4 worm cellular contexts compared by ENCODE assay signal in genomic region chrIV:3291977-3292561, ce11.
TF ChIP-seq lines count a peak whose summit lies in the region.

Gene W08E12.8 (plus strand): TSS chrIV:3292371.

TF ChIP-seq in whole organism, L1 larva, 84 proteins besides CTCF, POLR2A, EP300 and RAD21:
- peak; percentile 26 for TF ChIP-seq blmp-1 (tag; optimal IDR thresholded peaks at IDR 0.05; lab: Kevin White, UChicago)
- TF ChIP-seq elt-3 (tag; optimal IDR thresholded peaks at IDR 0.05; lab: Kevin White, UChicago): no peak
- TF ChIP-seq nhr-85 (tag; lab: Kevin White, UChicago): peak; percentile 70
- TF ChIP-seq swsn-7 (tag; optimal IDR thresholded peaks at IDR 0.05; lab: Kevin White, UChicago): no peak
- no peak for TF ChIP-seq egl-27 (tag; optimal IDR thresholded peaks at IDR 0.05; lab: Kevin White, UChicago)
- TF ChIP-seq snu-23 (GFP tag; optimal IDR thresholded peaks at IDR 0.05; lab: Kevin White, UChicago): peak; percentile 5

TF ChIP-seq in whole organism, L3 larva, 47 proteins besides CTCF, POLR2A, EP300 and RAD21:
- TF ChIP-seq eor-1 (tag; optimal IDR thresholded peaks at IDR 0.05; lab: Kevin White, UChicago): no peak
- peak; percentile 62 for TF ChIP-seq nhr-25 (tag; optimal IDR thresholded peaks at IDR 0.05; lab: Kevin White, UChicago)
- no peak for TF ChIP-seq fkh-2 (tag; optimal IDR thresholded peaks at IDR 0.05; lab: Kevin White, UChicago)
- no peak for TF ChIP-seq daf-12 (tag; optimal IDR thresholded peaks at IDR 0.05; lab: Kevin White, UChicago)
- TF ChIP-seq nhr-11 (tag; optimal IDR thresholded peaks at IDR 0.05; lab: Kevin White, UChicago): no peak
- TF ChIP-seq mml-1 (tag; optimal IDR thresholded peaks at IDR 0.05; lab: Kevin White, UChicago): no peak

TF ChIP-seq in whole organism, L4 larva, 104 proteins besides CTCF, POLR2A, EP300 and RAD21:
- TF ChIP-seq vab-7 (GFP tag; IDR thresholded peaks at IDR 0.05; lab: Robert Waterston, UW): no peak
- TF ChIP-seq gei-8 (GFP tag; optimal IDR thresholded peaks at IDR 0.05; lab: Kevin White, UChicago): no peak
- TF ChIP-seq mxl-3 (GFP tag; optimal IDR thresholded peaks at IDR 0.05; lab: Kevin White, UChicago): peak; percentile 6
- no peak for TF ChIP-seq ctbp-1 (GFP tag; IDR thresholded peaks at IDR 0.05; lab: Robert Waterston, UW)
- no peak for TF ChIP-seq ces-1 (GFP tag; optimal IDR thresholded peaks at IDR 0.05; lab: Kevin White, UChicago)
- no peak for TF ChIP-seq snpc-4 (tag; optimal IDR thresholded peaks at IDR 0.05; lab: Kevin White, UChicago)
- no peak for TF ChIP-seq madf-9 (GFP tag; conservative IDR thresholded peaks at IDR 0.05; lab: Robert Waterston, UW)
- TF ChIP-seq unc-62 (GFP tag; optimal IDR thresholded peaks at IDR 0.05 in 1 of 2; lab: Kevin White, UChicago): no peak
- no peak for TF ChIP-seq unc-62 (tag; optimal IDR thresholded peaks at IDR 0.05; lab: Kevin White, UChicago)
- no peak for TF ChIP-seq ceh-32 (tag; optimal IDR thresholded peaks at IDR 0.05; lab: Kevin White, UChicago; ENCODE audit: poor library complexity)
- no peak for TF ChIP-seq nhr-42 (GFP tag; IDR thresholded peaks at IDR 0.05; lab: Robert Waterston, UW)
- TF ChIP-seq hlh-30 (tag; optimal IDR thresholded peaks at IDR 0.05; lab: Kevin White, UChicago; ENCODE audit: insufficient read depth): peak; percentile 58
- peak; percentile 66 for TF ChIP-seq set-16 (GFP tag; IDR thresholded peaks at IDR 0.05; lab: Robert Waterston, UW)
- TF ChIP-seq pha-4 (GFP tag; IDR thresholded peaks at IDR 0.05; lab: Robert Waterston, UW): no peak
- no peak for TF ChIP-seq pha-4 (tag; optimal IDR thresholded peaks at IDR 0.05; lab: Kevin White, UChicago)
- peak; percentile 3 for TF ChIP-seq hlh-11 (tag; optimal IDR thresholded peaks at IDR 0.05; lab: Kevin White, UChicago)
- no peak for TF ChIP-seq mxl-2 (GFP tag; conservative IDR thresholded peaks at IDR 0.05; lab: Robert Waterston, UW)
TF ChIP-seq in whole organism, L4 larva: peak in this region for 4.

TF ChIP-seq in whole organism, young adult, 124 proteins besides CTCF, POLR2A, EP300 and RAD21:
- no peak for TF ChIP-seq ceh-100 (GFP tag; IDR thresholded peaks at IDR 0.05; lab: Robert Waterston, UW)
- no peak for TF ChIP-seq ceh-27 (GFP tag; optimal IDR thresholded peaks at IDR 0.05; lab: Kevin White, UChicago)
- no peak for TF ChIP-seq tbp1 (GFP tag; optimal IDR thresholded peaks at IDR 0.05; lab: Kevin White, UChicago)
- peak; percentile 72; the same call in 1 of the 2 replicates for TF ChIP-seq zfh-2 (GFP tag; conservative IDR thresholded peaks at IDR 0.05; lab: Robert Waterston, UW)
- peak; percentile 78; the same call in 1 of the 2 replicates for TF ChIP-seq egrh-3 (GFP tag; IDR thresholded peaks at IDR 0.05; lab: Robert Waterston, UW)
